Worm (Caenorhabditis elegans) whole organism, dauer: ENCODE data around the gene fbxb-79.

ENCODE experiments used
- unc-62 ChIP-seq: sonication (generic microtip); optimal IDR thresholded peaks from 2 replicates; lab custom pipeline; 2017; ENCODE audit warnings: missing biosample characterization, missing genetic modification reagents, missing genetic modification characterization

The fbxb-79 gene

DNA sequence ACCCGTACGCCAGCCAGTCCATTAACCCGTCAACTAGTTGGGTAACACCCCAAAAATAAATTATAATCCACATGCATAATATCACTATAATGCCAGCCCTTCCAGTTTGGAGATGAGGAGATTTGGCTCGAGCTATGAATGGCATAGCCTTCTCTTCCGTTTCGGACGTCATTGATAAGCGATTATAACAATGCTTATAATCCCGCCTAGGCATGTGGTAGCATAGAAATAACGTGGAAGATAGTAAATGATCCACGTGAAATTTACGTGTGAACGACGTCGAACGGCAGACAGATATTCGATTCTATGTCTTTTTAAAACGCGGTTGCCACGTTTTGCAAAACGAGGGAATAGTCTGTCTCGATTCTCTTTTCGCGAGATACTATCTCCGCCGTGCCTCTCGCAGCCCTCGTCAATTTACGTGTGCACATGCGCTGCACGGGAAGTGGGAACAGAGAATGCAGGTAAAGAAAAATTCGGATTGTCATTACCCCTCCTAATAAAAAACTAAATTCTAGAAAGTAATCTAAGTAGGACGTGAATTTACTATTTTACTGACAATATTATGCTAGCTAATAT lies 40.4 kb downstream of the fbxb-79 start:
- no peak for TF ChIP-seq unc-62

DNA sequence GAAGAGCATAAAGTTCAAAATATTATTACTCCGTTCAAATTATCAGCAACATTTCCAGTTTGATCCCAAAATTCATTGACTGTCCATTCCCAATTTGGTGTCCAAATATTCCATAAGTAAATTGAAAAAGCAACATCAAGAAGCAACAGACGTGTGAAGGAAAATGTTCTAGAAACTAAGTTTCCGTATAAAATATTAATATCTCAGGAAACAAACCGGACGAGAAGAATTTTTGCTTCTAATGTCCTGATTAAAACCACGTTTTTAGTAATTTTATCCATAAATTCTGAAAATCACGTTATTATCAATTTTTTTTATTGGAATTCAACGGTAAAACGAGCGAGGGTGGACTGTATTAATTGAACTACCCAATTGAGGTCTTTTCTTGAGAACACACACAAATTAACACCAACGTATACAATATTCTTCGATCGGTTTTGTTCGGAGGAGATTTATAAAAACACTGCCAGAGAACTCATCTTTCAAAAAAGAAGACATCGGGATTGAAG lies 42.3 kb downstream of the fbxb-79 start, which contains the start of gene pigq-1:
pigq-1 (minus strand) TSS at position 286 of the 509 bp plus-strand sequence.
- no peak for TF ChIP-seq unc-62

DNA sequence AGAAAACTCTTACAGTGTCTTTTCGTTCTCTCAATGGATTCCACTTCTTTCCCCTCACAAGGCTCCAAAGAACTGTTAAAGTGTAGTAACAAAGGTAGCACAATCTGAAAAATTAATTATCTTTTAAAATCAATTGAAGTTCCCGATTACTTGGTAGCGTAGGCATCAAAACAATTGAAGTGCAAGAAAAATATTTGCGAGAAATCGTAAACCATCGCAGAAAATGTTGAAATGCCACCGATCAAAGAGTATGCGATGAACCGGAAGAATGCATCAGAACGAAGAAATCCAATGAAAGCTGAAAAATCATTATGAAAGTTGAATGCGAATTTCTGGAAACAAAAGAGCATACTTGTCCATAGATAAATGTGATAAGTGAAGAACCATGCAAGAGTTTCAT lies 42.8 kb downstream of the fbxb-79 start:
- no peak for TF ChIP-seq unc-62

DNA sequence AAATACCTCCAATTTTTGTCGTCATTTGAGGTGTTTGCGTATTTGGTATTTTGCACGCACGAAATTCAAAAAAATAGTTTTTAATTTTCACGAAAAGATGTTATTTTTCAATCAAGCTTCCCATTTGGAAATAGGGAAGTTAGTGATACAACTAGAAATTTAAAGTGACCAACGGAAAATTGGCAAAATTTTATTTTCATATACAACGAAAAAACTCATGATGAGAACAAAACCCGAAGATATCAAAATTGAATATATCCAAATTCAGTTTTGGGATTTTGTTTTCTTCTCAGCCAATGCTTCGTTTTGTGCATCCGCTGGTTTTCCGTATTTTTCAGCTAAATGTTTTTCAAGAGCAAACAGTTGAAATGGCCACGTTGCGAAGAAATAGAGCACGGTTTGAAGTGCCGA lies 43.4 kb downstream of the fbxb-79 start:
- no peak for TF ChIP-seq unc-62

DNA sequence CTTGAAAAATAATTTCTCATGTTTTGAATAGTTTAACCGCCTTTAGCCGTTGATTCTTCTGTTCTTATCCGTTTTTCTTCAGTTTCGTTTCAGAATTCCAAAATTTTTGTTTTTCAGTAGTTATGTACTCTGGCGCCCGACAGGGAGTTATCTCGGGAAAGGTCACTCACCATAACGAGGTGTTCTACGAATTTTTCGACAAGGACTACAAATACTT lies 46.2 kb downstream of the fbxb-79 start, which contains the start of gene F01G4.4:
F01G4.4 (plus strand) TSS at position 118 of the 217 bp plus-strand sequence.
- TF ChIP-seq unc-62 = no peak

DNA sequence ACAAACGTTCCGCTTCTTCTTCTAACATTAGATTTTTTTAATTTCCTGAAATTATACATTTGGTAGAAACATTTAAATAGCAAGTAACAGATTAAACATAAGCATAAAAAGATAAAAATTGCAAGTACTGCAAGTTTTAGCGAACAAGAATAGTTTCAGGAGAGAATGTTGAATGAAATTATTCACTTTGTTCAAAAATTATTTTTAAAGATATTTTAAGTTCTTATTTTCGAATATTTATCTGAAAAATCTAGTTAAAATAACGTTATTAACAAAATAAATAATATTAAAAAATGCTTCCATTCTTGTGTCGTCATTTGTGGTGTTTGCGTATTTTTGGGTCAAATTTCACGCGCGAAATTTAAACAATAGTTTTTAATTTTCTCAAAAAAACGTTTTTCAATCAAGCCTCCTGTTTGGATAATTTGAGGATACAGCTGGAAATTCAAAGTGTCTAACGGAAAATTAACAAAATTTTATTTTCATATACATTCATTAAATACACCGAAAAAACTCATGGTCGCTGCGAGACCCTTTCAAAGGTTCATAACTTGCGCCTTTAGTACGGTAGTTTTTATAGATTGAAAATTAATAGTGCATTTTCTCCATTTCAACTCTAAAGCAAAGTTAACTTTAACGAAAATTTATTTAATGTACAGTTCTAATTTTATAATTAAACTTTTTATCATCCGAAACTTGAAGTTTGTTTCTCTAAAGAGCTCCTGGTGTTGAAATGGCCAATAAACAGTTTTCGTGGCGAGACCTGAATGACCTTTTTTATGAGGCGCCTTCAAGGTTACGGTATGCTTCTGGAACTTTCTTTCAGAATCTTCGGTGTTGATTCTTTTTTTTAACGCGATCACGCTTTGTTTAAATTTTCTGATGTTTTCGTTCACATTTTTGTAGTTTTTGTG lies 46.7 kb downstream of the fbxb-79 start, which contains the start of gene skih-2:
skih-2 (minus strand) TSS at position 51 of the 914 bp plus-strand sequence.
- no peak for TF ChIP-seq unc-62
